Fruit fly (Drosophila melanogaster) whole organism, prepupa: ENCODE data around the gene mRpL46.

Source experiments
- CG4318 ChIP-seq: fragments of 200-800 bp; sonication (Bioruptor generic); optimal IDR thresholded peaks from 3 replicates; lab custom pipeline; 2017; ENCODE audit warnings: missing biosample characterization, mild to moderate bottlenecking, missing genetic modification characterization
- Ets21C ChIP-seq: fragments of 200-800 bp; sonication (Bioruptor generic); optimal IDR thresholded peaks from 3 replicates; lab custom pipeline; 2016; ENCODE audit warnings: missing biosample characterization, missing genetic modification characterization
- Met ChIP-seq: fragments of 200-800 bp; sonication (Bioruptor generic); optimal IDR thresholded peaks from 3 replicates; lab custom pipeline; 2016; ENCODE audit warnings: missing biosample characterization, missing genetic modification characterization
- Smox ChIP-seq: fragments of 200-800 bp; sonication (Bioruptor generic); optimal IDR thresholded peaks from 3 replicates; lab custom pipeline; 2016; ENCODE audit warnings: missing biosample characterization, missing genetic modification characterization
- eg ChIP-seq: fragments of 200-800 bp; sonication (Bioruptor generic); IDR thresholded peaks from 3 replicates; pipeline ENCODE4 v1.3.6; 2022; ENCODE audit warnings: missing biosample characterization, missing genetic modification characterization
- fkh ChIP-seq: fragments of 200-800 bp; sonication (Bioruptor generic); optimal IDR thresholded peaks from 3 replicates; lab custom pipeline; 2017; ENCODE audit warnings: missing biosample characterization, mild to moderate bottlenecking, missing genetic modification characterization, moderate library complexity

- TF ChIP-seq Ets21C: no peak
- no peak for TF ChIP-seq fkh (GFP tag; lab: Kevin White, UChicago)
- no peak for TF ChIP-seq Smox (GFP tag; lab: Kevin White, UChicago)
- TF ChIP-seq eg (GFP tag; lab: Robert Waterston, UW): no peak
- TF ChIP-seq Met (GFP tag; lab: Kevin White, UChicago): peak; percentile 5
- no peak for TF ChIP-seq CG4318 (GFP tag; lab: Kevin White, UChicago)
Measured at dm6 chr3L:1748218-1748617, 29.0 kb upstream of the mRpL46 start.
